Fruit fly (Drosophila melanogaster) whole organism, pupa: ENCODE data around the gene CG1486.
A peak's percentile ranks its signal among the peaks of the same experiment; 100 is the strongest.

Experiments used
- CG10348 ChIP-seq: fragments of 200-800 bp; sonication (Bioruptor generic); IDR thresholded peaks from 2 replicates; pipeline ENCODE4 v1.3.6; 2022; ENCODE audit warnings: missing biosample characterization, missing genetic modification characterization
- CG12605 ChIP-seq: fragments of 200-800 bp; sonication (Bioruptor generic); IDR thresholded peaks from 2 replicates; pipeline ENCODE4 v1.3.6; 2022; ENCODE audit warnings: missing biosample characterization, missing genetic modification characterization
- CG13204 ChIP-seq: fragments of 200-800 bp; sonication (Bioruptor generic); optimal IDR thresholded peaks from 2 replicates; lab custom pipeline; 2018; ENCODE audit warnings: missing biosample characterization, mild to moderate bottlenecking, missing genetic modification characterization, moderate library complexity
- CG14655 ChIP-seq: fragments of 200-800 bp; sonication (Bioruptor generic); optimal IDR thresholded peaks from 3 replicates; lab custom pipeline; 2017; ENCODE audit warnings: mild to moderate bottlenecking, missing biosample characterization, missing genetic modification reagents, missing genetic modification characterization
- CG15710 ChIP-seq: fragments of 200-800 bp; sonication (Bioruptor generic); optimal IDR thresholded peaks from 2 replicates; lab custom pipeline; 2018; ENCODE audit warnings: missing biosample characterization, mild to moderate bottlenecking, missing genetic modification characterization, moderate library complexity
- CG17806 ChIP-seq: fragments of 200-800 bp; sonication (Bioruptor generic); optimal IDR thresholded peaks from 2 replicates; lab custom pipeline; 2018; ENCODE audit warnings: missing biosample characterization, mild to moderate bottlenecking, missing genetic modification characterization, moderate library complexity
- CG32121 ChIP-seq: fragments of 200-800 bp; sonication (Bioruptor generic); IDR thresholded peaks from 2 replicates; pipeline ENCODE4 v1.3.6; 2022; ENCODE audit warnings: missing biosample characterization, missing genetic modification characterization
- CG34367 ChIP-seq: fragments of 200-800 bp; sonication (Bioruptor generic); optimal IDR thresholded peaks from 2 replicates; lab custom pipeline; 2018; ENCODE audit warnings: missing biosample characterization, mild to moderate bottlenecking, missing genetic modification characterization
- CG4496 ChIP-seq: fragments of 200-800 bp; sonication (Bioruptor generic); IDR thresholded peaks from 3 replicates; pipeline ENCODE4 v1.3.6; 2022; ENCODE audit warnings: missing biosample characterization, missing genetic modification characterization
- CG8159 ChIP-seq: fragments of 200-800 bp; sonication (Bioruptor generic); optimal IDR thresholded peaks from 3 replicates; lab custom pipeline; 2018; ENCODE audit warnings: missing biosample characterization, mild to moderate bottlenecking, missing genetic modification characterization, moderate library complexity
- CG8301 ChIP-seq: fragments of 200-800 bp; sonication (Bioruptor generic); optimal IDR thresholded peaks from 2 replicates; lab custom pipeline; 2018; ENCODE audit warnings: missing biosample characterization, mild to moderate bottlenecking, missing genetic modification characterization
- CG9948 ChIP-seq: fragments of 200-800 bp; sonication (Bioruptor generic); optimal IDR thresholded peaks from 2 replicates; lab custom pipeline; 2018; ENCODE audit warnings: missing biosample characterization, mild to moderate bottlenecking, missing genetic modification characterization, moderate library complexity
- D1 ChIP-seq: fragments of 200-800 bp; sonication (Bioruptor generic); optimal IDR thresholded peaks from 2 replicates; lab custom pipeline; 2018; ENCODE audit warnings: missing biosample characterization, mild to moderate bottlenecking, missing genetic modification characterization, moderate library complexity
- EcR ChIP-seq: fragments of 200-800 bp; sonication (Bioruptor generic); optimal IDR thresholded peaks from 3 replicates; lab custom pipeline; 2019; ENCODE audit warnings: missing biosample characterization, missing genetic modification characterization, mild to moderate bottlenecking, moderate library complexity, missing genetic modification reagents
- Ets98B ChIP-seq: fragments of 200-800 bp; sonication (Bioruptor generic); IDR thresholded peaks from 2 replicates; pipeline ENCODE4 v1.3.6; 2022; ENCODE audit warnings: missing biosample characterization, missing genetic modification characterization
- Pif1A ChIP-seq: fragments of 200-800 bp; sonication (Bioruptor generic); optimal IDR thresholded peaks from 3 replicates; lab custom pipeline; 2016; ENCODE audit warnings: missing biosample characterization, missing genetic modification characterization
- Pif1B ChIP-seq: fragments of 200-800 bp; sonication (Bioruptor generic); optimal IDR thresholded peaks from 3 replicates; lab custom pipeline; 2016; ENCODE audit warnings: missing biosample characterization, missing genetic modification characterization
- Snoo ChIP-seq: fragments of 200-800 bp; sonication (Bioruptor generic); optimal IDR thresholded peaks from 3 replicates; lab custom pipeline; 2017; ENCODE audit warnings: missing biosample characterization, mild to moderate bottlenecking, missing genetic modification characterization, inconsistent platforms
- fd96Ca ChIP-seq: fragments of 200-800 bp; sonication (Bioruptor generic); IDR thresholded peaks from 3 replicates; pipeline ENCODE4 v1.3.6; 2022; ENCODE audit warnings: missing biosample characterization, missing genetic modification characterization
- gl ChIP-seq: fragments of 200-800 bp; sonication (Bioruptor generic); optimal IDR thresholded peaks from 2 replicates; lab custom pipeline; 2018; ENCODE audit warnings: missing biosample characterization, mild to moderate bottlenecking, missing genetic modification characterization
- rn ChIP-seq: fragments of 200-800 bp; sonication (Bioruptor generic); IDR thresholded peaks from 2 replicates; pipeline ENCODE4 v1.3.6; 2022; ENCODE audit warnings: missing biosample characterization, missing genetic modification characterization

CG1486 gene

dm6 chrX:21337057-21337456 lies 13.2 kb downstream of the CG1486 start:
- no peak for TF ChIP-seq CG8159 (tag; lab: Kevin White, UChicago)
- no peak for TF ChIP-seq Snoo (tag; lab: Kevin White, UChicago)
- no peak for TF ChIP-seq Ets98B (GFP tag; lab: Robert Waterston, UW)
- TF ChIP-seq, all 21 proteins: peak for 0

dm6 chrX:21338153-21338552 lies 14.3 kb downstream of the CG1486 start:
- no peak for TF ChIP-seq CG17806 (tag; lab: Kevin White, UChicago)
- TF ChIP-seq D1 (tag; lab: Kevin White, UChicago): no peak
- no peak for TF ChIP-seq gl (tag; lab: Kevin White, UChicago)
- no peak for TF ChIP-seq CG8159 (tag; lab: Kevin White, UChicago)
- TF ChIP-seq CG10348: no peak
- no peak for TF ChIP-seq Snoo (tag; lab: Kevin White, UChicago)
- no peak for TF ChIP-seq rn (GFP tag; lab: Robert Waterston, UW)

DNA sequence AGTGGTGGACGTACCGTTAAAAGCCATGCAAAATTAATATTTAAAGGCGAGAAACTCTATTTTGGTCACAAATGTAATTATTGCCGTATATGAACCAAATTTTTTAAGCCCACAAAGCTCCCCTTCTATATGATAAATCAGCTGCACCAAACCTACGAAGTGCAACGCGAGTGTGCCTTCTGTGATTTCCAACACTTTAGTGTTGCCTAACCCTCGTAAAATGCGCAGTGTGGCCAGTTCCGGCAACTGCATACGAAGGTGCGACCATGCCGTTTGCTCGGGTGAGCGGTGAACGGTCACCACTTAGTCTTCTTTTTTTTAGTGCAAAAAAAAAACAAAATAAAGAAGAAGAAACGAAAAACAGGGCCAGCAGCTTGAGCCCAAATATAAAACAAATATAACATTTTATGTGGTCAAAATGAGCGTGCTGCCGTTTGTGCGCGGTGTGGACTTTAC lies 15.7 kb downstream of the CG1486 start, which contains the start of the genes tty and fliI:
TSS of gene tty (minus strand) at position 201 of the 456 bp plus-strand sequence.
TSS of gene fliI (plus strand) at position 266 of the 456 bp plus-strand sequence.
- TF ChIP-seq CG32121 (GFP tag; lab: Robert Waterston, UW): peak; percentile 94
- TF ChIP-seq Snoo (tag; lab: Kevin White, UChicago): peak; percentile 74
- TF ChIP-seq rn (GFP tag; lab: Robert Waterston, UW): peak; percentile 87
- TF ChIP-seq CG9948: peak; percentile 73
- peak; percentile 94 for TF ChIP-seq CG12605 (GFP tag; lab: Robert Waterston, UW)
- TF ChIP-seq CG13204 (GFP tag; lab: Kevin White, UChicago): peak; percentile 92
- TF ChIP-seq gl (tag; lab: Kevin White, UChicago): peak; percentile 96
- TF ChIP-seq Ets98B (GFP tag; lab: Robert Waterston, UW): peak; percentile 94
- peak; percentile 53 for TF ChIP-seq EcR
- peak; percentile 87 for TF ChIP-seq Pif1B
- TF ChIP-seq D1 (tag; lab: Kevin White, UChicago): no peak
- peak; percentile 89 for TF ChIP-seq CG14655 (GFP tag; lab: Kevin White, UChicago)
- TF ChIP-seq CG8159 (tag; lab: Kevin White, UChicago): peak; percentile 85
- TF ChIP-seq CG34367 (tag; lab: Kevin White, UChicago): peak; percentile 91
- TF ChIP-seq CG15710 (tag; lab: Kevin White, UChicago): peak; percentile 87
- TF ChIP-seq fd96Ca (GFP tag; lab: Robert Waterston, UW): peak; percentile 97
- peak; percentile 80 for TF ChIP-seq CG17806 (tag; lab: Kevin White, UChicago)
- peak; percentile 81; the same call in 1 of the 2 replicates for TF ChIP-seq CG10348
- TF ChIP-seq CG4496 (GFP tag; lab: Robert Waterston, UW): peak; percentile 97
- TF ChIP-seq Pif1A (GFP tag; lab: Kevin White, UChicago): peak; percentile 91
- TF ChIP-seq CG8301 (tag; lab: Kevin White, UChicago): peak; percentile 83

DNA sequence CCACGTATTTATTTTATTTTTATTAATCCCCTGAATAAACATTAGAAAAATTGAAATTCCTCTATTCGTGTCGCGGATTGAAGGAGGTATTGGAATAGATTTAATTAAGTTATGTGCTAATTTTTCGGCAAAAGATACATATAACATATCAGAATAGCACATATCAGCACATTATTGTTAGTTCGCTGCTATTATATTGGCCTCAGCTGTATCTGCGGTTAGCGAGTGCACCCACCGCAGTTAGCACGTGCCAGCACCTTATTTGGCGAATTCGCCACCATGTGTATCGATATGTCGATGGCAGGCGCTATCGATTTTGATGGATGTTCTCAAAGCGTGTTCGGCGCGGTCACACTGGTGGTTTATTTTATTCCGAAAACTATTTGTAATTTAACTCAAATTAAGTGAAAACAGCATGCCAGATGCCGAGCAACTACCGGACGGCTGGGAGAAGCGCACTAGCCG lies 21.2 kb downstream of the CG1486 start, which contains the start of gene dod:
TSS of gene dod (plus strand) at position 323 of the 465 bp plus-strand sequence.
- TF ChIP-seq CG34367 (tag; lab: Kevin White, UChicago): peak; percentile 36
- TF ChIP-seq CG4496 (GFP tag; lab: Robert Waterston, UW): peak; percentile 71
- peak; percentile 51 for TF ChIP-seq CG17806 (tag; lab: Kevin White, UChicago)
- TF ChIP-seq gl (tag; lab: Kevin White, UChicago): no peak
- TF ChIP-seq D1 (tag; lab: Kevin White, UChicago): no peak
- peak; percentile 54 for TF ChIP-seq Pif1B
- peak; percentile 47 for TF ChIP-seq CG8301 (tag; lab: Kevin White, UChicago)
- TF ChIP-seq Ets98B (GFP tag; lab: Robert Waterston, UW): peak; percentile 63; the same call in 1 of the 2 replicates
- peak; percentile 39 for TF ChIP-seq CG8159 (tag; lab: Kevin White, UChicago)
- TF ChIP-seq fd96Ca (GFP tag; lab: Robert Waterston, UW): 0 out of 3 replicates have a peak, but pooled peaks have one; percentile 8
- no peak for TF ChIP-seq CG32121 (GFP tag; lab: Robert Waterston, UW)
- TF ChIP-seq CG10348: no peak
- no peak for TF ChIP-seq EcR
- TF ChIP-seq CG14655 (GFP tag; lab: Kevin White, UChicago): no peak
- TF ChIP-seq CG9948: peak; percentile 40
- no peak for TF ChIP-seq Pif1A (GFP tag; lab: Kevin White, UChicago)
- no peak for TF ChIP-seq CG13204 (GFP tag; lab: Kevin White, UChicago)
- TF ChIP-seq Snoo (tag; lab: Kevin White, UChicago): peak; percentile 36
- TF ChIP-seq CG12605 (GFP tag; lab: Robert Waterston, UW): 0 out of 2 replicates have a peak, but pooled peaks have one; percentile 10
- peak; percentile 36 for TF ChIP-seq CG15710 (tag; lab: Kevin White, UChicago)
- TF ChIP-seq rn (GFP tag; lab: Robert Waterston, UW): no peak

- TF ChIP-seq Ets98B (GFP tag; lab: Robert Waterston, UW) (peak; percentile 23; the same call in 1 of the 2 replicates), CG10348 (0 out of 2 replicates have a peak, but pooled peaks have one; percentile 13), rn (GFP tag; lab: Robert Waterston, UW) (no peak), CG12605 (GFP tag; lab: Robert Waterston, UW) (no peak), fd96Ca (GFP tag; lab: Robert Waterston, UW) (peak; percentile 45; the same call in 2 of the 3 replicates), Pif1B (peak; percentile 55), CG13204 (GFP tag; lab: Kevin White, UChicago) (no peak), D1 (tag; lab: Kevin White, UChicago) (no peak), CG17806 (tag; lab: Kevin White, UChicago) (peak; percentile 54), CG9948 (peak; percentile 54), Snoo (tag; lab: Kevin White, UChicago) (peak; percentile 70), CG32121 (GFP tag; lab: Robert Waterston, UW) (no peak; the same call in 1 of the 2 replicates), CG4496 (GFP tag; lab: Robert Waterston, UW) (peak; percentile 65; the same call in 2 of the 3 replicates), CG14655 (GFP tag; lab: Kevin White, UChicago) (no peak), CG15710 (tag; lab: Kevin White, UChicago) (peak; percentile 62), CG8159 (tag; lab: Kevin White, UChicago) (peak; percentile 68), EcR (peak; percentile 30), CG34367 (tag; lab: Kevin White, UChicago) (peak; percentile 63), CG8301 (tag; lab: Kevin White, UChicago) (peak; percentile 57), gl (tag; lab: Kevin White, UChicago) (no peak), Pif1A (GFP tag; lab: Kevin White, UChicago) (no peak)
Observed at dm6 chrX:21349800-21350309, 26.0 kb downstream of the CG1486 start, which contains the start of the genes peng and sol. Gene peng (minus strand): TSS chrX:21349843. Gene sol (plus strand): TSS chrX:21350280.
